Fruit fly (Drosophila melanogaster): ENCODE data around the gene CG17075.
A peak's percentile ranks its signal among the peaks of the same experiment; 100 is the strongest.

Gene CG17075

dm6 chr2L:224599-225385 lies 42.5 kb downstream of the CG17075 start (continued):
- no peak for TF ChIP-seq p53 (GFP tag; optimal IDR thresholded peaks at IDR 0.05)
- TF ChIP-seq Hr51 (GFP tag; optimal IDR thresholded peaks at IDR 0.05), result peak; percentile 44 to 70
- TF ChIP-seq B-H2 (GFP tag; optimal IDR thresholded peaks at IDR 0.05), result peak; percentile 37
- TF ChIP-seq tio (GFP tag; optimal IDR thresholded peaks at IDR 0.05), result peak; percentile 38
- peak; percentile 37 for TF ChIP-seq CG6854 (GFP tag; optimal IDR thresholded peaks at IDR 0.05)
- no peak for TF ChIP-seq btn (GFP tag; optimal IDR thresholded peaks at IDR 0.05)
- no peak for TF ChIP-seq zen (tag; optimal IDR thresholded peaks at IDR 0.05)
- TF ChIP-seq crol (GFP tag; IDR thresholded peaks at IDR 0.05), result no peak; the same call in none of the 2 replicates
- TF ChIP-seq ftz-f1 (GFP tag; optimal IDR thresholded peaks at IDR 0.05), result no peak
- 0 out of 3 replicates have a peak, but pooled peaks have one; percentile 45 for TF ChIP-seq so (GFP tag; IDR thresholded peaks at IDR 0.05)
- TF ChIP-seq HLHmδ (GFP tag; optimal IDR thresholded peaks at IDR 0.05), result no peak
- peak; percentile 44 for TF ChIP-seq fd96Cb (tag; optimal IDR thresholded peaks at IDR 0.05)
- TF ChIP-seq her (GFP tag; optimal IDR thresholded peaks at IDR 0.05), result no peak
- no peak for TF ChIP-seq ab (GFP tag; optimal IDR thresholded peaks at IDR 0.05)
- TF ChIP-seq CG12071 (GFP tag; optimal IDR thresholded peaks at IDR 0.05), result no peak
- no peak for TF ChIP-seq gsb-n (tag; optimal IDR thresholded peaks at IDR 0.05)
- peak; percentile 53 for TF ChIP-seq tin (GFP tag; optimal IDR thresholded peaks at IDR 0.05)
- TF ChIP-seq Sry-δ (GFP tag; optimal IDR thresholded peaks at IDR 0.05), result peak; percentile 11
- TF ChIP-seq Trl (optimal IDR thresholded peaks at IDR 0.05), result no peak
- TF ChIP-seq Trl (GFP tag; optimal IDR thresholded peaks at IDR 0.05), result no peak
- TF ChIP-seq lilli (GFP tag; optimal IDR thresholded peaks at IDR 0.05), result peak; percentile 76
- no peak for TF ChIP-seq Mes4 (GFP tag; optimal IDR thresholded peaks at IDR 0.05)
- no peak for TF ChIP-seq CG3065 (GFP tag; optimal IDR thresholded peaks at IDR 0.05)
- TF ChIP-seq CG4617 (GFP tag; optimal IDR thresholded peaks at IDR 0.05; ENCODE audit: borderline replicate concordance), result no peak
- TF ChIP-seq CG17802 (tag; optimal IDR thresholded peaks at IDR 0.05), result peak; percentile 12
- no peak for TF ChIP-seq sens-2 (GFP tag; IDR thresholded peaks at IDR 0.05)
- TF ChIP-seq ci (GFP tag; IDR thresholded peaks at IDR 0.05), result peak; percentile 59; the same call in 2 of the 3 replicates
- peak; percentile 18 for TF ChIP-seq kah (GFP tag; optimal IDR thresholded peaks at IDR 0.05)
- TF ChIP-seq tx (GFP tag; optimal IDR thresholded peaks at IDR 0.05), result peak; percentile 30
- TF ChIP-seq cwo (GFP tag; optimal IDR thresholded peaks at IDR 0.05), result peak; percentile 68
- peak; percentile 55 for TF ChIP-seq Max (GFP tag; optimal IDR thresholded peaks at IDR 0.05)
- peak; percentile 3 for TF ChIP-seq Myb (GFP tag; optimal IDR thresholded peaks at IDR 0.05)
- TF ChIP-seq CG14710 (tag; optimal IDR thresholded peaks at IDR 0.05), result peak; percentile 43
- TF ChIP-seq ems (GFP tag; optimal IDR thresholded peaks at IDR 0.05), result peak; percentile 62
- TF ChIP-seq CG14014 (GFP tag; IDR thresholded peaks at IDR 0.05), result peak; percentile 61
- no peak for TF ChIP-seq slou (GFP tag; optimal IDR thresholded peaks at IDR 0.05)
- 0 out of 3 replicates have a peak, but pooled peaks have one; percentile 46 for TF ChIP-seq CG11695 (GFP tag; IDR thresholded peaks at IDR 0.05)
- TF ChIP-seq Meics (GFP tag; optimal IDR thresholded peaks at IDR 0.05), result peak; percentile 74
- TF ChIP-seq rib (GFP tag; IDR thresholded peaks at IDR 0.05), result 0 out of 2 replicates have a peak, but pooled peaks have one; percentile 18
- no peak for TF ChIP-seq Hr39 (optimal IDR thresholded peaks at IDR 0.05)
- peak; percentile 17; the same call in 1 of the 2 replicates for TF ChIP-seq MBD-R2 (GFP tag; IDR thresholded peaks at IDR 0.05)
- TF ChIP-seq Doc3 (GFP tag; IDR thresholded peaks at IDR 0.05; ENCODE audit: partially characterized antibody), result no peak
- peak; percentile 31 for TF ChIP-seq CG9609 (GFP tag; optimal IDR thresholded peaks at IDR 0.05)
- no peak for TF ChIP-seq zen2 (GFP tag; IDR thresholded peaks at IDR 0.05; ENCODE audit: partially characterized antibody)
- peak; percentile 32; the same call in 1 of the 2 replicates for TF ChIP-seq ssp (GFP tag; IDR thresholded peaks at IDR 0.05)
- no peak for TF ChIP-seq repo (GFP tag; optimal IDR thresholded peaks at IDR 0.05)
- TF ChIP-seq CG33213 (GFP tag; optimal IDR thresholded peaks at IDR 0.05), result peak; percentile 24
- peak; percentile 31; the same call in 1 of the 2 replicates for TF ChIP-seq esg (GFP tag; conservative IDR thresholded peaks at IDR 0.05)
- TF ChIP-seq CG3163 (GFP tag; optimal IDR thresholded peaks at IDR 0.05), result no peak
- TF ChIP-seq CG12299 (tag; optimal IDR thresholded peaks at IDR 0.05), result peak; percentile 27
